Fruit fly (Drosophila melanogaster) whole organism, embryonic: Measurements from ENCODE around the gene CG14971.

Experiments used
- Abd-B ChIP-seq: fragments of 200-800 bp; sonication (Bioruptor generic); optimal IDR thresholded peaks from 2 replicates; lab custom pipeline; 2018; ENCODE audit warnings: missing biosample characterization, mild to moderate bottlenecking, missing genetic modification characterization, moderate library complexity
- CG10321 ChIP-seq: fragments of 200-800 bp; sonication (Bioruptor generic); IDR thresholded peaks from 2 replicates; pipeline ENCODE4 v1.3.6; 2022; ENCODE audit warnings: missing biosample characterization, missing genetic modification characterization
- CG10654 ChIP-seq: fragments of 200-800 bp; sonication (Bioruptor generic); optimal IDR thresholded peaks from 2 replicates; lab custom pipeline; 2016; ENCODE audit warnings: missing biosample characterization, missing genetic modification characterization
- CG12391 ChIP-seq: fragments of 200-800 bp; sonication (Bioruptor generic); optimal IDR thresholded peaks from 3 replicates; lab custom pipeline; 2018; ENCODE audit warnings: missing biosample characterization, mild to moderate bottlenecking, missing genetic modification characterization, moderate library complexity
- CG12659 ChIP-seq: fragments of 200-800 bp; sonication (Bioruptor generic); optimal IDR thresholded peaks from 3 replicates; lab custom pipeline; 2017; ENCODE audit warnings: mild to moderate bottlenecking, missing biosample characterization, missing genetic modification reagents, missing genetic modification characterization
- CG13894 ChIP-seq: fragments of 200-800 bp; sonication (Bioruptor generic); optimal IDR thresholded peaks from 3 replicates; lab custom pipeline; 2018; ENCODE audit warnings: missing biosample characterization, mild to moderate bottlenecking, missing genetic modification characterization, moderate library complexity
- CG2875 ChIP-seq: fragments of 200-800 bp; sonication (Bioruptor generic); optimal IDR thresholded peaks from 2 replicates; lab custom pipeline; 2017; ENCODE audit warnings: missing biosample characterization, mild to moderate bottlenecking, missing genetic modification characterization, missing genetic modification reagents
- CG2889 ChIP-seq: fragments of 200-800 bp; sonication (Bioruptor generic); IDR thresholded peaks from 3 replicates; pipeline ENCODE4 v1.3.6; 2022; ENCODE audit warnings: missing biosample characterization, missing genetic modification characterization
- CG31365 ChIP-seq: fragments of 200-800 bp; sonication (Bioruptor generic); optimal IDR thresholded peaks from 2 replicates; lab custom pipeline; 2018; ENCODE audit warnings: missing biosample characterization, mild to moderate bottlenecking, missing genetic modification characterization
- CG34224 ChIP-seq: fragments of 200-800 bp; sonication (Bioruptor generic); IDR thresholded peaks from 3 replicates; pipeline ENCODE4 v1.3.6; 2022; ENCODE audit warnings: missing biosample characterization, missing genetic modification characterization; ENCODE audit not compliant: partially characterized antibody
- CG3726 ChIP-seq: fragments of 200-800 bp; sonication (Bioruptor generic); IDR thresholded peaks from 3 replicates; pipeline ENCODE4, ENCODE4 v1.3.6; 2022; ENCODE audit warnings: missing biosample characterization, missing genetic modification characterization
- CG4617 ChIP-seq: fragments of 200-800 bp; sonication (Bioruptor generic); optimal IDR thresholded peaks from 3 replicates; lab custom pipeline; 2016; ENCODE audit warnings: missing biosample characterization, missing genetic modification characterization, borderline replicate concordance
- CG6689 ChIP-seq: fragments of 200-800 bp; sonication (Bioruptor generic); IDR thresholded peaks from 2 replicates; pipeline ENCODE4 v1.3.6; 2022; ENCODE audit warnings: missing biosample characterization, missing genetic modification characterization
- CG6854 ChIP-seq: fragments of 200-800 bp; sonication (Bioruptor generic); optimal IDR thresholded peaks from 3 replicates; lab custom pipeline; 2017; ENCODE audit warnings: missing biosample characterization, mild to moderate bottlenecking, missing genetic modification characterization
- CG7372 ChIP-seq: fragments of 200-800 bp; sonication (Bioruptor generic); IDR thresholded peaks from 2 replicates; pipeline ENCODE4 v1.3.6; 2022; ENCODE audit warnings: missing biosample characterization, missing genetic modification characterization
- CG8478 ChIP-seq: fragments of >200 bp; optimal IDR thresholded peaks from 2 replicates; lab custom pipeline; 2018
- CG8944 ChIP-seq: fragments of 200-800 bp; sonication (Bioruptor generic); optimal IDR thresholded peaks from 3 replicates; lab custom pipeline; 2016; ENCODE audit warnings: missing biosample characterization, missing genetic modification characterization
- CkIIα-i1 ChIP-seq: fragments of 200-800 bp; sonication (Bioruptor generic); IDR thresholded peaks from 2 replicates; pipeline ENCODE4 v1.3.6; 2022; ENCODE audit warnings: missing biosample characterization, missing genetic modification characterization
- Doc3 ChIP-seq: fragments of 200-800 bp; sonication (Bioruptor generic); IDR thresholded peaks from 3 replicates; pipeline ENCODE4 v1.3.6; 2022; ENCODE audit warnings: missing biosample characterization, missing genetic modification characterization; ENCODE audit not compliant: partially characterized antibody
- ERR ChIP-seq: fragments of 200-800 bp; sonication (Bioruptor generic); optimal IDR thresholded peaks from 2 replicates; lab custom pipeline; 2016; ENCODE audit warnings: missing biosample characterization, missing genetic modification characterization
- H2.0 ChIP-seq: fragments of 200-800 bp; sonication (Bioruptor generic); IDR thresholded peaks from 2 replicates; pipeline ENCODE4 v1.3.6; 2022; ENCODE audit warnings: missing biosample characterization, missing genetic modification characterization
- HLH3B ChIP-seq: fragments of 200-800 bp; sonication (Bioruptor generic); IDR thresholded peaks from 2 replicates; pipeline ENCODE4 v1.3.6; 2022; ENCODE audit warnings: missing biosample characterization, missing genetic modification characterization
- Hr78 ChIP-seq, 2 experiments: fragments of 200-800 bp in 1 of 2; fragments of >200 bp in 1 of 2; sonication (Bioruptor generic) in 1 of 2; optimal IDR thresholded peaks; 2 replicates each; lab custom pipeline; 2017 to 2019; ENCODE audit warnings: missing biosample characterization in 2 of 2, missing genetic modification characterization in 2 of 2, mild to moderate bottlenecking in 1 of 2, moderate library complexity in 1 of 2
- Med ChIP-seq: fragments of 200-800 bp; sonication (Bioruptor generic); peaks from one replicate; lab custom pipeline; 2016; ENCODE audit warnings: missing biosample characterization, missing genetic modification characterization, mild to moderate bottlenecking, inconsistent platforms, moderate library complexity
- Meics ChIP-seq: fragments of 200-800 bp; sonication (Bioruptor generic); optimal IDR thresholded peaks from 2 replicates; lab custom pipeline; 2017; ENCODE audit warnings: missing biosample characterization, mild to moderate bottlenecking, missing genetic modification characterization
- NK7.1 ChIP-seq: fragments of 200-800 bp; sonication (Bioruptor generic); optimal IDR thresholded peaks from 3 replicates; lab custom pipeline; 2016; ENCODE audit warnings: missing biosample characterization, missing genetic modification characterization
- Oaz ChIP-seq: fragments of 200-800 bp; sonication (Bioruptor generic); IDR thresholded peaks from 2 replicates; pipeline ENCODE4 v1.3.6; 2022; ENCODE audit warnings: missing biosample characterization, missing genetic modification characterization
- Rx ChIP-seq: fragments of 200-800 bp; sonication (Bioruptor generic); IDR thresholded peaks from 2 replicates; pipeline ENCODE4 v1.3.6; 2022; ENCODE audit warnings: missing biosample characterization, missing genetic modification characterization
- Sox102F ChIP-seq: fragments of 200-800 bp; sonication (Bioruptor generic); optimal IDR thresholded peaks from 2 replicates; lab custom pipeline; 2018; ENCODE audit warnings: missing biosample characterization, mild to moderate bottlenecking, missing genetic modification characterization, moderate library complexity
- Stat92E ChIP-seq, 3 experiments: fragments of >200 bp in 2 of 3; fragments of 200-800 bp in 1 of 3; sonication (Bioruptor generic) in 1 of 3; optimal IDR thresholded peaks; 2 replicates each; lab custom pipeline; 2017 to 2019; ENCODE audit warnings: missing biosample characterization in 3 of 3, missing genetic modification characterization in 3 of 3, mild to moderate bottlenecking in 1 of 3, moderate library complexity in 1 of 3
- TFAM ChIP-seq: fragments of 200-800 bp; sonication (Bioruptor generic); optimal IDR thresholded peaks from 2 replicates; lab custom pipeline; 2017; ENCODE audit warnings: missing biosample characterization, missing genetic modification characterization, inconsistent platforms
- ash1 ChIP-seq: fragments of 200-800 bp; sonication (Bioruptor generic); optimal IDR thresholded peaks from 2 replicates; lab custom pipeline; 2018; ENCODE audit warnings: missing biosample characterization, mild to moderate bottlenecking, missing genetic modification characterization
- bsh ChIP-seq, 2 experiments: fragments of 200-800 bp; sonication (Bioruptor generic); optimal IDR thresholded peaks; 2 replicates each; lab custom pipeline; 2017 to 2018; ENCODE audit warnings: mild to moderate bottlenecking in 2 of 2, missing biosample characterization in 2 of 2, missing genetic modification characterization in 2 of 2, moderate library complexity in 1 of 2
- crc ChIP-seq: fragments of 200-800 bp; sonication (Bioruptor generic); optimal IDR thresholded peaks from 2 replicates; lab custom pipeline; 2016; ENCODE audit warnings: missing biosample characterization, missing genetic modification characterization
- dan ChIP-seq: fragments of 200-800 bp; sonication (Bioruptor generic); IDR thresholded peaks from 2 replicates; pipeline ENCODE4 v1.3.6; 2022; ENCODE audit warnings: missing biosample characterization, missing genetic modification characterization
- emc ChIP-seq: fragments of 200-800 bp; sonication (Bioruptor generic); optimal IDR thresholded peaks from 2 replicates; lab custom pipeline; 2016; ENCODE audit warnings: missing biosample characterization, missing genetic modification characterization
- ewg ChIP-seq: fragments of 200-800 bp; sonication (Bioruptor generic); optimal IDR thresholded peaks from 3 replicates; lab custom pipeline; 2017; ENCODE audit warnings: mild to moderate bottlenecking, missing biosample characterization, missing genetic modification reagents, missing genetic modification characterization
- fd102C ChIP-seq: fragments of 200-800 bp; sonication (Bioruptor generic); optimal IDR thresholded peaks from 2 replicates; lab custom pipeline; 2018; ENCODE audit warnings: missing biosample characterization, mild to moderate bottlenecking, missing genetic modification characterization, moderate library complexity
- fru ChIP-seq: fragments of >200 bp; optimal IDR thresholded peaks from 2 replicates; lab custom pipeline; 2017
- fu2 ChIP-seq: fragments of 200-800 bp; sonication (Bioruptor generic); optimal IDR thresholded peaks from 2 replicates; lab custom pipeline; 2016; ENCODE audit warnings: missing biosample characterization, missing genetic modification characterization
- gcm ChIP-seq: fragments of 200-800 bp; sonication (Bioruptor generic); optimal IDR thresholded peaks from 2 replicates; lab custom pipeline; 2019; ENCODE audit warnings: missing biosample characterization, mild to moderate bottlenecking, missing genetic modification characterization, moderate library complexity
- gcm2 ChIP-seq: fragments of 200-800 bp; sonication (Bioruptor generic); optimal IDR thresholded peaks from 2 replicates; lab custom pipeline; 2016; ENCODE audit warnings: missing biosample characterization, missing genetic modification characterization
- ind ChIP-seq: fragments of 200-800 bp; sonication (Bioruptor generic); optimal IDR thresholded peaks from 3 replicates; lab custom pipeline; 2016; ENCODE audit warnings: missing biosample characterization, missing genetic modification characterization
- kah ChIP-seq: fragments of 200-800 bp; sonication (Bioruptor generic); optimal IDR thresholded peaks from 2 replicates; lab custom pipeline; 2018; ENCODE audit warnings: missing biosample characterization, mild to moderate bottlenecking, missing genetic modification characterization
- kay ChIP-seq: fragments of 200-800 bp; sonication (Bioruptor generic); optimal IDR thresholded peaks from 2 replicates; lab custom pipeline; 2016; ENCODE audit warnings: missing biosample characterization, missing genetic modification characterization
- mam ChIP-seq: fragments of 200-800 bp; sonication (Bioruptor generic); optimal IDR thresholded peaks from 3 replicates; lab custom pipeline; 2016; ENCODE audit warnings: missing biosample characterization, missing genetic modification characterization
- nerfin-1 ChIP-seq: fragments of 200-800 bp; sonication (Bioruptor generic); optimal IDR thresholded peaks from 3 replicates; lab custom pipeline; 2019; ENCODE audit warnings: missing biosample characterization, mild to moderate bottlenecking, missing genetic modification characterization, moderate library complexity
- sens ChIP-seq: fragments of 200-800 bp; sonication (Bioruptor generic); peaks from one replicate; lab custom pipeline; 2016; ENCODE audit warnings: missing biosample characterization, missing genetic modification characterization
- ssp ChIP-seq: fragments of 200-800 bp; sonication (Bioruptor generic); IDR thresholded peaks from 2 replicates; pipeline ENCODE4 v1.3.6; 2022; ENCODE audit warnings: missing biosample characterization, missing genetic modification characterization
- tap ChIP-seq: fragments of 200-800 bp; optimal IDR thresholded peaks from 3 replicates; lab custom pipeline; 2019; ENCODE audit warnings: missing biosample characterization, mild to moderate bottlenecking, missing genetic modification characterization, moderate library complexity
- trh ChIP-seq: fragments of 200-800 bp; sonication (Bioruptor generic); optimal IDR thresholded peaks from 2 replicates; lab custom pipeline; 2016; ENCODE audit warnings: missing biosample characterization, missing genetic modification characterization
- unpg ChIP-seq: fragments of 200-800 bp; sonication (Bioruptor generic); optimal IDR thresholded peaks from 3 replicates; lab custom pipeline; 2018; ENCODE audit warnings: missing biosample characterization, mild to moderate bottlenecking, missing genetic modification characterization, moderate library complexity

The CG14971 gene

dm6 chr3L:3447948-3448526 is 23.1 kb downstream of the CG14971 start (continued):
- TF ChIP-seq gcm2 (GFP tag; lab: Kevin White, UChicago) (no peak), CG8944 (no peak), CG13894 (tag; lab: Kevin White, UChicago) (no peak), mam (GFP tag; lab: Kevin White, UChicago) (no peak), CG8478 (lab: Kevin White, UChicago) (no peak), CG10654 (GFP tag; lab: Kevin White, UChicago) (no peak), emc (GFP tag; lab: Kevin White, UChicago) (no peak), unpg (GFP tag; lab: Kevin White, UChicago) (no peak), CG6854 (GFP tag; lab: Kevin White, UChicago) (no peak), CG12659 (no peak), H2.0 (GFP tag; lab: Robert Waterston, UW) (no peak), nerfin-1 (tag; lab: Kevin White, UChicago) (no peak), kah (GFP tag; lab: Kevin White, UChicago) (no peak), CG12391 (tag; lab: Kevin White, UChicago) (no peak), CG6689 (no peak), CG10321 (GFP tag; lab: Robert Waterston, UW) (no peak), gcm (GFP tag; lab: Kevin White, UChicago) (no peak), dan (GFP tag; lab: Robert Waterston, UW) (no peak), CG2889 (GFP tag; lab: Robert Waterston, UW) (no peak), Med (GFP tag; lab: Kevin White, UChicago) (peak; percentile 67), ssp (GFP tag; lab: Robert Waterston, UW) (no peak), trh (GFP tag; lab: Kevin White, UChicago) (no peak), tap (tag; lab: Kevin White, UChicago) (no peak), CG7372 (no peak), TFAM (GFP tag; lab: Kevin White, UChicago) (no peak), CG34224 (GFP tag; lab: Robert Waterston, UW) (no peak), CG31365 (tag; lab: Kevin White, UChicago) (no peak), Sox102F (GFP tag; lab: Kevin White, UChicago) (no peak), fd102C (no peak), Doc3 (no peak), ERR (GFP tag; lab: Kevin White, UChicago) (no peak), kay (GFP tag; lab: Kevin White, UChicago) (no peak), bsh (GFP tag; optimal IDR thresholded peaks at IDR 0.05; lab: Kevin White, UChicago) (no peak), ind (GFP tag; lab: Kevin White, UChicago) (no peak), Rx (GFP tag; lab: Robert Waterston, UW) (no peak), CG3726 (no peak), ash1 (GFP tag; lab: Kevin White, UChicago) (no peak), Stat92E (GFP tag; optimal IDR thresholded peaks at IDR 0.05; lab: Kevin White, UChicago) (peak in 1 of 3 experiments; percentile 85), CG2875 (no peak), Meics (no peak), NK7.1 (GFP tag; lab: Kevin White, UChicago) (no peak), fu2 (no peak), HLH3B (GFP tag; lab: Robert Waterston, UW) (no peak), fru (no peak), Hr78 (GFP tag; optimal IDR thresholded peaks at IDR 0.05; lab: Kevin White, UChicago) (peak in 1 of 2 experiments; percentile 54), Oaz (GFP tag; lab: Robert Waterston, UW) (no peak), crc (GFP tag; lab: Kevin White, UChicago) (no peak), CG4617 (GFP tag; lab: Kevin White, UChicago) (no peak), sens (GFP tag; lab: Kevin White, UChicago) (peak; percentile 11), ewg (GFP tag; lab: Kevin White, UChicago) (no peak), Abd-B (no peak), CkIIα-i1 (no peak)
